Fruit fly (Drosophila melanogaster) Kc167 (cell line): ENCODE data around the gene CG8892.

Experiments used
- Myc ChIP-seq: fragments of >200 bp; optimal IDR thresholded peaks from 2 replicates; lab custom pipeline; 2017; ENCODE audit warnings: missing external identifiers
- Sin3A ChIP-seq: fragments of >200 bp; optimal IDR thresholded peaks from 2 replicates; lab custom pipeline; 2018; ENCODE audit warnings: missing external identifiers
- h ChIP-seq: fragments of >200 bp; optimal IDR thresholded peaks from 3 replicates; lab custom pipeline; 2018; ENCODE audit warnings: missing external identifiers
- psq ChIP-seq: fragments of >200 bp; optimal IDR thresholded peaks from 2 replicates; lab custom pipeline; 2017; ENCODE audit warnings: missing external identifiers

DNA sequence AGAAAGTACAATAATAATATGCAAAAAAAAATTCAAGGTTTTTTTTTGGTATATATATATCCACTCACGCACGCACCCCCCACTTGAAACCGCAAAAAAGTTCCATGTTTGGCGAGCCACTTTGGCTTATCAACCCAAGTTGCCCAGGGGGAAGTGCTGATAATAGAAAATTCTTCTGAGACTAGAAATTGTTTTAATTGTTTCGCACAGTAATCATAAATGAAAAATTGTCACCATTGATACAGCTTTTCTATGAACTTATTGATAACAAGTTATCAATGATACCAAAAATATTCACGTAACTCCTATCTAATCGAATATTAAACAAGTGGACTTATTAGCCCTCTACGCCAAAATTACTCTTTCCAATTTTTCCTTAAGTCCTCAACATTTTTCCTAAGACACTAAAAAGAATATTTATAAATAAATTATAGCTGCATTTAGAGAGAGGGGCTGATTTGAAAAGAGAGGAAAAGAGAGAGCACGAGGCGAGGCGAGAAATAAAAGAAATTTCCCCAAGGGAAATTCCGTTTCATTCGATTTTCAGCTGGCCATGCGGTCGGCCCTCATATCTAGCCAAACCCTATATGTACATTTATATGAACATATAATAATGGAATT, 17.3 kb upstream of the CG8892 start:
- no peak for TF ChIP-seq psq (lab: Kevin White, UChicago)
- no peak for TF ChIP-seq h
- TF ChIP-seq Sin3A, result no peak
- no peak for TF ChIP-seq Myc (lab: Kevin White, UChicago)
